Worm (Caenorhabditis elegans) whole organism, L4 larva: ENCODE results near the gene C54F6.12.

ENCODE experiments used
- D1046.2 ChIP-seq: fragments of 200-800 bp; sonication (Bioruptor generic); IDR thresholded peaks from 2 replicates; pipeline ENCODE4 v1.3.6; 2022; ENCODE audit warnings: missing genetic modification characterization, missing compliant biosample characterization
- F37D6.2 ChIP-seq: sonication (generic microtip); optimal IDR thresholded peaks from 2 replicates; lab custom pipeline; 2016; ENCODE audit warnings: mild to moderate bottlenecking, missing genetic modification characterization, missing compliant biosample characterization
- F49E8.2 ChIP-seq: sonication (generic microtip); optimal IDR thresholded peaks from 2 replicates; lab custom pipeline; 2016; ENCODE audit warnings: missing compliant biosample characterization, mild to moderate bottlenecking, missing genetic modification characterization, borderline replicate concordance
- T26A8.4 ChIP-seq: fragments of 200-800 bp; sonication (Bioruptor generic); IDR thresholded peaks from 2 replicates; pipeline ENCODE4 v1.3.6; 2022; ENCODE audit warnings: missing genetic modification characterization, missing compliant biosample characterization
- Y48G9A.11 ChIP-seq: fragments of 200-800 bp; sonication (Bioruptor generic); IDR thresholded peaks from 2 replicates; pipeline ENCODE4 v1.3.6; 2022; ENCODE audit warnings: missing genetic modification reagents, missing genetic modification characterization, missing compliant biosample characterization
- Y75B8A.6 ChIP-seq: fragments of 200-800 bp; sonication (Bioruptor generic); IDR thresholded peaks from 2 replicates; pipeline ENCODE4 v1.3.6; 2022; ENCODE audit warnings: missing genetic modification reagents, missing genetic modification characterization, missing compliant biosample characterization
- ZK337.2 ChIP-seq: fragments of 200-800 bp; sonication (Bioruptor generic); IDR thresholded peaks from 2 replicates; pipeline ENCODE4 v1.3.6; 2022; ENCODE audit warnings: missing genetic modification reagents, missing genetic modification characterization, missing compliant biosample characterization
- arid-1 ChIP-seq: fragments of 200-800 bp; sonication (Bioruptor generic); conservative IDR thresholded peaks from 2 replicates; pipeline ENCODE4 v1.3.6; 2022; ENCODE audit warnings: missing genetic modification reagents, missing genetic modification characterization, missing compliant biosample characterization
- ceh-44 ChIP-seq: fragments of 200-800 bp; sonication (Bioruptor generic); IDR thresholded peaks from 2 replicates; pipeline ENCODE4 v1.3.6; 2022; ENCODE audit warnings: missing genetic modification reagents, missing genetic modification characterization, missing compliant biosample characterization
- ces-1 ChIP-seq: fragments of 150-350 bp; sonication (generic microtip); optimal IDR thresholded peaks from 4 replicates; lab custom pipeline; 2014; ENCODE audit warnings: missing biosample characterization, missing genetic modification reagents, missing genetic modification characterization
- cey-2 ChIP-seq: sonication (generic microtip); optimal IDR thresholded peaks from 3 replicates; lab custom pipeline; 2017; ENCODE audit warnings: missing genetic modification characterization, mild to moderate bottlenecking, missing compliant biosample characterization, antibody characterized with exemption, borderline replicate concordance; ENCODE audit not compliant: insufficient read depth
- daf-12 ChIP-seq: fragments of 150-350 bp; optimal IDR thresholded peaks from 2 replicates; lab custom pipeline; 2014; ENCODE audit warnings: missing biosample characterization, missing genetic modification reagents, missing genetic modification characterization
- daf-16 ChIP-seq, 3 experiments: sonication (generic microtip); optimal IDR thresholded peaks; 2 replicates each; lab custom pipeline; 2016 to 2017; ENCODE audit warnings: missing genetic modification characterization in 3 of 3, missing genetic modification reagents in 3 of 3, mild to moderate bottlenecking in 2 of 3, missing compliant biosample characterization in 2 of 3, missing biosample characterization in 1 of 3, moderate library complexity in 1 of 3
- daf-19 ChIP-seq: fragments of 200-800 bp; sonication (Bioruptor generic); conservative IDR thresholded peaks from 2 replicates; pipeline ENCODE4 v1.3.6; 2022; ENCODE audit warnings: missing genetic modification characterization, missing compliant biosample characterization
- dmd-8 ChIP-seq: fragments of 200-800 bp; sonication (Bioruptor generic); IDR thresholded peaks from 2 replicates; pipeline ENCODE4 v1.3.6; 2022; ENCODE audit warnings: missing genetic modification characterization, missing compliant biosample characterization
- fkh-10 ChIP-seq: fragments of 150-350 bp; optimal IDR thresholded peaks from 2 replicates; lab custom pipeline; 2014; ENCODE audit warnings: missing biosample characterization, missing genetic modification reagents, missing genetic modification characterization
- fos-1 ChIP-seq: fragments of 150-350 bp; optimal IDR thresholded peaks from 2 replicates; lab custom pipeline; 2014; ENCODE audit warnings: missing biosample characterization, missing genetic modification characterization
- hlh-11 ChIP-seq: fragments of 200-800 bp; sonication (Bioruptor generic); optimal IDR thresholded peaks from 2 replicates; lab custom pipeline; 2018; ENCODE audit warnings: mild to moderate bottlenecking, missing genetic modification characterization, missing compliant biosample characterization
- jun-1 ChIP-seq: fragments of 150-350 bp; optimal IDR thresholded peaks from 2 replicates; lab custom pipeline; 2014; ENCODE audit warnings: missing biosample characterization, missing genetic modification reagents, missing genetic modification characterization
- lim-7 ChIP-seq: fragments of 200-800 bp; sonication (Bioruptor generic); IDR thresholded peaks from 2 replicates; pipeline ENCODE4 v1.3.6; 2022; ENCODE audit warnings: missing genetic modification characterization, missing compliant biosample characterization
- lin-1 ChIP-seq: fragments of 200-800 bp; sonication (Bioruptor generic); IDR thresholded peaks from 2 replicates; pipeline ENCODE4 v1.3.6; 2022; ENCODE audit warnings: missing genetic modification reagents, missing genetic modification characterization, missing compliant biosample characterization
- lin-13 ChIP-seq: fragments of 150-350 bp; optimal IDR thresholded peaks from 2 replicates; lab custom pipeline; 2014; ENCODE audit warnings: missing biosample characterization, missing genetic modification reagents, missing genetic modification characterization
- lin-38 ChIP-seq: fragments of 200-800 bp; sonication (Bioruptor generic); IDR thresholded peaks from 2 replicates; pipeline ENCODE4 v1.3.6; 2022; ENCODE audit warnings: missing genetic modification reagents, missing genetic modification characterization, missing compliant biosample characterization
- lin-39 ChIP-seq: fragments of 150-350 bp; optimal IDR thresholded peaks from 2 replicates; lab custom pipeline; 2014; ENCODE audit warnings: missing biosample characterization, missing genetic modification reagents, missing genetic modification characterization
- madf-5 ChIP-seq, 2 experiments: fragments of 200-800 bp; sonication (Bioruptor generic); IDR thresholded peaks; 2 replicates each; pipeline ENCODE4 v1.3.6; 2022; ENCODE audit warnings: missing compliant biosample characterization in 2 of 2, missing genetic modification characterization in 2 of 2
- mep-1 ChIP-seq: fragments of 150-350 bp; sonication (generic microtip); optimal IDR thresholded peaks from 3 replicates; lab custom pipeline; 2014; ENCODE audit warnings: missing biosample characterization, missing genetic modification characterization
- mxl-2 ChIP-seq: fragments of 200-800 bp; sonication (Bioruptor generic); conservative IDR thresholded peaks from 2 replicates; pipeline ENCODE4 v1.3.6; 2022; ENCODE audit warnings: missing genetic modification reagents, missing genetic modification characterization, missing compliant biosample characterization
- mxl-3 ChIP-seq: fragments of 200-800 bp; sonication (Bioruptor generic); optimal IDR thresholded peaks from 2 replicates; lab custom pipeline; 2018; ENCODE audit warnings: mild to moderate bottlenecking, missing genetic modification characterization, missing compliant biosample characterization
- nhr-10 ChIP-seq: fragments of 150-350 bp; optimal IDR thresholded peaks from 2 replicates; lab custom pipeline; 2014; ENCODE audit warnings: missing biosample characterization, missing genetic modification characterization
- nhr-102 ChIP-seq: sonication (generic microtip); optimal IDR thresholded peaks from 2 replicates; lab custom pipeline; 2016; ENCODE audit warnings: mild to moderate bottlenecking, missing genetic modification characterization, moderate library complexity, missing compliant biosample characterization
- nhr-11 ChIP-seq: fragments of 150-350 bp; optimal IDR thresholded peaks from 2 replicates; lab custom pipeline; 2014; ENCODE audit warnings: missing biosample characterization, missing genetic modification characterization
- nhr-28 ChIP-seq: fragments of 150-350 bp; optimal IDR thresholded peaks from 2 replicates; lab custom pipeline; 2014; ENCODE audit warnings: missing biosample characterization, missing genetic modification characterization
- nhr-6 ChIP-seq: fragments of 150-350 bp; optimal IDR thresholded peaks from 2 replicates; lab custom pipeline; 2014; ENCODE audit warnings: missing biosample characterization, missing genetic modification characterization
- nhr-76 ChIP-seq: fragments of 150-350 bp; optimal IDR thresholded peaks from 2 replicates; lab custom pipeline; 2014; ENCODE audit warnings: missing biosample characterization, missing genetic modification characterization
- pqm-1 ChIP-seq: sonication (generic microtip); optimal IDR thresholded peaks from 2 replicates; lab custom pipeline; 2017; ENCODE audit warnings: missing biosample characterization, missing genetic modification characterization
- saeg-2 ChIP-seq: fragments of 200-800 bp; sonication (Bioruptor generic); IDR thresholded peaks from 2 replicates; pipeline ENCODE4 v1.3.6; 2022; ENCODE audit warnings: missing genetic modification reagents, missing genetic modification characterization, missing compliant biosample characterization
- set-16 ChIP-seq: fragments of 200-800 bp; sonication (Bioruptor generic); IDR thresholded peaks from 2 replicates; pipeline ENCODE4 v1.3.6; 2022; ENCODE audit warnings: missing genetic modification reagents, missing genetic modification characterization, missing compliant biosample characterization
- snpc-1.2 ChIP-seq: fragments of 200-800 bp; sonication (Bioruptor generic); IDR thresholded peaks from 2 replicates; pipeline ENCODE4 v1.3.6; 2022; ENCODE audit warnings: missing genetic modification reagents, missing genetic modification characterization, missing compliant biosample characterization
- snpc-4 ChIP-seq: fragments of 150-350 bp; optimal IDR thresholded peaks from 2 replicates; lab custom pipeline; 2014; ENCODE audit warnings: missing biosample characterization, missing genetic modification characterization
- spr-1 ChIP-seq: sonication (generic microtip); optimal IDR thresholded peaks from 2 replicates; lab custom pipeline; 2016; ENCODE audit warnings: mild to moderate bottlenecking, missing genetic modification characterization, missing compliant biosample characterization
- tra-1 ChIP-seq: fragments of 200-800 bp; sonication (Bioruptor generic); IDR thresholded peaks from 2 replicates; pipeline ENCODE4 v1.3.6; 2022; ENCODE audit warnings: missing genetic modification reagents, missing genetic modification characterization, missing compliant biosample characterization
- unc-130 ChIP-seq: sonication (generic microtip); optimal IDR thresholded peaks from 2 replicates; lab custom pipeline; 2016; ENCODE audit warnings: missing genetic modification reagents, missing genetic modification characterization, missing compliant biosample characterization
- unc-62 ChIP-seq, 3 experiments: fragments of 150-350 bp in 1 of 3; sonication (generic microtip); optimal IDR thresholded peaks in 2 of 3; peaks in 1 of 3; 1 replicate in 1 of 3; 2 replicates in 2 of 3; lab custom pipeline; 2014 to 2017; ENCODE audit warnings: missing biosample characterization in 3 of 3, missing genetic modification characterization in 3 of 3, missing genetic modification reagents in 3 of 3, missing genotype in 1 of 3
- ztf-11 ChIP-seq: fragments of 150-350 bp; optimal IDR thresholded peaks from 2 replicates; lab custom pipeline; 2014; ENCODE audit warnings: missing biosample characterization, missing genetic modification characterization

The C54F6.12 gene

DNA sequence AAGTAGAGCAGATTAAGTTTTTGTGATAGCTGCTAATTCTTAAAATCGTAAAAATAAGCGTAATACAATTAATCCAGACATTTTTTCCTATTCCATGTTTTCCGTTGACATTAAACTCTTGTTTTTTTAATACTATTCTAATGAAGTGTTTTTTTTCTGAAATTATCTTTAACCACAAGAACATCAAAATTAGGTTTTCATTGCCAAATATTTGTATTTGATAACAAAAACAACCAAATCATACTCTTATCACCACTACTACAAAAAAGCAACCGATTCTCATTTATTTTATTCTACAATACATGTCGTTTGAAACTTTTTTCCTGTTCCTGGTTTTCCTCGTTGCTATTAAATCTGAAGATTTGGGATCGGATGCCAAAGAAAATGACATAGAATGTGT, 10.8 kb downstream of the C54F6.12 start, which contains the start of gene C54F6.17:
C54F6.17 (plus strand) TSS at position 301 of the 400 bp plus-strand sequence.
- TF ChIP-seq nhr-76, result no peak
- no peak for TF ChIP-seq spr-1 (tag; lab: Kevin White, UChicago)
- TF ChIP-seq set-16, result no peak
- no peak for TF ChIP-seq nhr-6 (tag; lab: Kevin White, UChicago)
- no peak for TF ChIP-seq nhr-10 (tag; lab: Kevin White, UChicago)
- no peak for TF ChIP-seq arid-1 (GFP tag; lab: Robert Waterston, UW)

DNA sequence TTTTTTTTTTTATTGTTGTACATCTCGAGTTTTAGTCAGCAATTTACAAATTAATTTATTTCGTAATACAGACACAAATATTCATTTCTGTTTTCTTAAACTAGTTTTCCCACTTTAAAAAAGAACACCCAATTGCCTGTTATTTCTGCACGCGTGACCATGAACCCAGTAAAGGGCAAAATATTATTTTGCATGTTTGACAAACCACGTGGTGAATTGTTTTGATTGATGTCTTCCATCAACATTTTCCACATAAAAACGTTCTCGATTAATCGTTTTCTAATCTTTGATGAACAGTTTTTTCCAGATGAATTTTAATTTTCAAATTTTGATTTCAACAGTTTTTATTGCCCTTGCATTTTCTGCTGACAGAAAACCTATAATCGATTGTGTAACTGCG, 12.2 kb downstream of the C54F6.12 start, which contains the start of gene C54F6.18:
C54F6.18 (plus strand) TSS at position 301 of the 400 bp plus-strand sequence.
- TF ChIP-seq fkh-10 (GFP tag; lab: Kevin White, UChicago) (no peak), madf-5 (GFP tag; IDR thresholded peaks at IDR 0.05; lab: Robert Waterston, UW) (no peak), D1046.2 (no peak), pqm-1 (no peak), mxl-2 (no peak), unc-130 (GFP tag; lab: Kevin White, UChicago) (no peak), fos-1 (tag; lab: Kevin White, UChicago) (no peak), lin-39 (tag; lab: Kevin White, UChicago) (no peak), nhr-28 (tag; lab: Kevin White, UChicago) (no peak), lin-13 (no peak), nhr-76 (no peak)

DNA sequence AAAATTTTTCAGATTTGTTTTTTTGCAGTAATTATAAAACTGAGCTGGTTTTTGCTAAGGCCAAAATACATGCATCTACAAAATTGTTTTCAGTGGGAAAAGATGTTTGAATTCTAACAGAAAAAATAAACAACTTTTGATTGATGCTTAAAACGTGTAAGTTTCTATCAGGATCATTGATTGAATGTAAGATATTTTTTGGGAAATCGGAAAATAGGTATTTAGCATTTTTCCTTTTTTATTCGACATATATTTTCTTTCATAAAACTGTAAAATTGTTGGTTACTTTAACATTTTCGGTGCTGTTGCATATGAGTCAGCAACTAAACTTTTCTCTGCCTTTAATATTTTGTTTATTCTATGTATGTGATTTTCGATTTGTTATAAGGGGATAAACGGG, 13.5 kb downstream of the C54F6.12 start, which contains the start of gene C54F6.20:
C54F6.20 (plus strand) TSS at position 301 of the 400 bp plus-strand sequence.
- TF ChIP-seq set-16 (no peak), pqm-1 (no peak), lin-39 (tag; lab: Kevin White, UChicago) (no peak), jun-1 (tag; lab: Kevin White, UChicago) (no peak), daf-19 (GFP tag; lab: Robert Waterston, UW) (no peak), lin-38 (GFP tag; lab: Robert Waterston, UW) (no peak), madf-5 (GFP tag; IDR thresholded peaks at IDR 0.05; lab: Robert Waterston, UW) (no peak), snpc-1.2 (no peak), arid-1 (GFP tag; lab: Robert Waterston, UW) (no peak), lin-1 (GFP tag; lab: Robert Waterston, UW) (no peak), saeg-2 (no peak), unc-62 (GFP tag; optimal IDR thresholded peaks at IDR 0.05 in 1 of 2; lab: Kevin White, UChicago) (no peak), unc-62 (tag; optimal IDR thresholded peaks at IDR 0.05; lab: Kevin White, UChicago) (no peak), daf-12 (tag; lab: Kevin White, UChicago) (no peak), Y48G9A.11 (GFP tag; lab: Robert Waterston, UW) (no peak), tra-1 (GFP tag; lab: Robert Waterston, UW) (no peak), snpc-4 (tag; lab: Kevin White, UChicago) (no peak), T26A8.4 (no peak), lin-13 (no peak)

DNA sequence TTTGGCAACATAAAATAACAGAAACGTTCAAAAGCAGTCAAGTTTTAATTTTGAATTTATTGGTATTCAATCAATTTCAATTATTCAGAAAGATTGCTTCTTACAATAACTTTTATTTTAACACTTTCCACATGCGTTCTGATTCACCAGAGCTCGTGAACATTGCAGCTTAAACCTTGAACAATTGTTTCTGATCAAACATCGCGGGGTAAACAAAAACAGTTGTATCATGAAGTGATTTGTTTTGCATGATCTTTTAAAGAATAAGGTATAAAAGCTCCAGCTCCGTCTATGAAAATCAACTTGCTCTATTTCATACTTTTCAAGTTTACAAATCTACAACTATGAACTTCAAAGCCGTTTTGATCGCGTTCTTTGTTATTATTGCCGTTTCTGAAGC, 14.5 kb downstream of the C54F6.12 start, which contains the start of gene C54F6.6:
C54F6.6 (plus strand) TSS at position 301 of the 400 bp plus-strand sequence.
- TF ChIP-seq cey-2 (tag; lab: Kevin White, UChicago) (no peak), lin-38 (GFP tag; lab: Robert Waterston, UW) (no peak), ztf-11 (no peak), F49E8.2 (no peak), daf-19 (GFP tag; lab: Robert Waterston, UW) (no peak), mep-1 (no peak), ces-1 (GFP tag; lab: Kevin White, UChicago) (no peak)

DNA sequence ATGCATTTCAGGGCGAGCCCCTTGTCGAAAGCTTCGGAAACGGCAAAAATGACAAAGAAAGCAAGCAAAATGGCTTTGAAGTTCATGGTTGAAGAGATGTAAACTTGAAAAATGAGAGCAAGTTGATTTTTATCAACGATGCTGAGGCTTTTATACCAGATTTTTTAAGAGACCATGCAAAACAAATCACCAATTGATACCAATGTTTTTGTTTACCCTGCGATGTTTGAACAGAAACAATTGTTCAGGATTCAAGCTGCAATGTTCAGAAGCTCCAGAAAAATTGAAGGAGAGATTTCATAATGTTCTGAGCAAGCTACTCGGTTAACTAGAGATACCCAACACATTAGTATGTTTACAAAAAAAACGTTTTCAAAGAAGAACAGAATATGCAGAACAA, 15.6 kb downstream of the C54F6.12 start, which contains the start of gene C54F6.15:
C54F6.15 (minus strand) TSS at position 101 of the 400 bp plus-strand sequence.
- no peak for TF ChIP-seq ZK337.2
- TF ChIP-seq daf-16 (GFP tag; optimal IDR thresholded peaks at IDR 0.05; lab: Kevin White, UChicago), result no peak
- TF ChIP-seq daf-16 (tag; optimal IDR thresholded peaks at IDR 0.05; lab: Kevin White, UChicago), result no peak
- TF ChIP-seq nhr-102 (tag; lab: Kevin White, UChicago), result no peak
- TF ChIP-seq pqm-1, result no peak
- no peak for TF ChIP-seq dmd-8 (GFP tag; lab: Robert Waterston, UW)
- TF ChIP-seq Y75B8A.6 (GFP tag; lab: Robert Waterston, UW), result no peak
- no peak for TF ChIP-seq mxl-3 (GFP tag; lab: Kevin White, UChicago)
- no peak for TF ChIP-seq jun-1 (tag; lab: Kevin White, UChicago)
- no peak for TF ChIP-seq nhr-11 (tag; lab: Kevin White, UChicago)
- TF ChIP-seq hlh-11 (tag; lab: Kevin White, UChicago), result no peak
- TF ChIP-seq F37D6.2 (tag; lab: Kevin White, UChicago), result no peak
- TF ChIP-seq lim-7 (GFP tag; lab: Robert Waterston, UW), result no peak
- TF ChIP-seq daf-12 (tag; lab: Kevin White, UChicago), result no peak
- TF ChIP-seq ceh-44, result no peak
- no peak for TF ChIP-seq fos-1 (tag; lab: Kevin White, UChicago)
- no peak for TF ChIP-seq fkh-10 (GFP tag; lab: Kevin White, UChicago)
